Worm (Caenorhabditis elegans) whole organism, midembryonic: ENCODE measurements around the gene pxn-2.

Experiments
- cog-1 ChIP-seq: sonication (generic microtip); optimal IDR thresholded peaks from 2 replicates; lab custom pipeline; 2016; ENCODE audit warnings: missing genetic modification characterization, missing compliant biosample characterization
- ref-1 ChIP-seq: fragments of 200-800 bp; sonication (Bioruptor generic); conservative IDR thresholded peaks from 2 replicates; pipeline ENCODE4 v1.3.6; 2022; ENCODE audit warnings: missing genetic modification reagents, missing genetic modification characterization, missing compliant biosample characterization

DNA sequence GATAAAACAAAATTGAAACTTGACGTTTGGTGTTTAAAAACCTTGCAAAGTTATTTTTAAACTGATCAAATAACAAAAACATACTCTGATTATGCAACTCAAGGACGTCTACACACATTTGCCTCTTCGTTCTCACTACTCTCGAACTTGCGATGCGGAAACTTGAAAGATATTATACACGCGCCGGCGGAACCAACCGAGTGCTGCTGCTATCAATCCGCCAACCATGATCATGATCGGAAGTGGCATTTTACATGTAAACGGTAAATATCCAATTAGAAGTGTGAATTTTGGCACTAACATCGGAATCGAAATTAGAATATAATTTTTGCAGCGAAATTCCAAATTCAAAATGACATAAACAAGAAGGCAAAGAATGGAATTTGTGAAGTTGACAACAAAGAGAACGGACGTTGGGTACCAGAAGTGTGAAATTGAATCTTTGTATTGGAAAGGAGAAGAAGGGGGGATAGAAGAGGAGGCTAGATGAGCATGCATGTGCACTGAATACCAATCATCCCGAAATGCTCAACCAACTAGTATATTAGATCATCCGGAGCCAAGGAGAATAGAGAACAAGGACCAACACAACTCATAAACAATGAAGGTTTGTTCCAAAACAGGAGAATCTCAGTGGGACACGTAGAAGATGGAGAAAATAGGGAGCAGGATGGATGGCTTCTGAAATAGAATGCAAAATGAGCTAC, 45.6 kb downstream of the pxn-2 start:
- TF ChIP-seq ref-1 (GFP tag; lab: Robert Waterston, UW) (no peak), cog-1 (tag; lab: Kevin White, UChicago) (no peak)
